Fruit fly (Drosophila melanogaster) whole organism, embryonic: Measurements from ENCODE around the gene c12.2.
A peak's percentile ranks its signal among the peaks of the same experiment; 100 is the strongest.

Experiments used
- ATbp ChIP-seq: fragments of 200-800 bp; sonication (Bioruptor generic); optimal IDR thresholded peaks from 2 replicates; lab custom pipeline; 2017; ENCODE audit warnings: missing biosample characterization, mild to moderate bottlenecking, missing genetic modification characterization, missing genetic modification reagents
- CG10654 ChIP-seq: fragments of 200-800 bp; sonication (Bioruptor generic); optimal IDR thresholded peaks from 2 replicates; lab custom pipeline; 2016; ENCODE audit warnings: missing biosample characterization, missing genetic modification characterization
- CG11093 ChIP-seq: fragments of 200-800 bp; sonication (Bioruptor generic); IDR thresholded peaks from 3 replicates; pipeline ENCODE4 v1.3.6; 2022; ENCODE audit warnings: missing biosample characterization, missing genetic modification characterization
- CG11398 ChIP-seq: fragments of 200-800 bp; sonication (Bioruptor generic); optimal IDR thresholded peaks from 2 replicates; lab custom pipeline; 2016; ENCODE audit warnings: missing biosample characterization, missing genetic modification characterization
- CG11504 ChIP-seq: fragments of 200-800 bp; sonication (Bioruptor generic); optimal IDR thresholded peaks from 3 replicates; lab custom pipeline; 2019; ENCODE audit warnings: missing biosample characterization, mild to moderate bottlenecking, missing genetic modification characterization, moderate library complexity
- CG1233 ChIP-seq: fragments of 200-800 bp; sonication (Bioruptor generic); optimal IDR thresholded peaks from 4 replicates; lab custom pipeline; 2018; ENCODE audit warnings: missing biosample characterization, mild to moderate bottlenecking, missing genetic modification characterization
- CG12744 ChIP-seq: fragments of 200-800 bp; sonication (Bioruptor generic); optimal IDR thresholded peaks from 2 replicates; lab custom pipeline; 2016; ENCODE audit warnings: missing biosample characterization, missing genetic modification characterization
- CG12769 ChIP-seq: fragments of 200-800 bp; sonication (Bioruptor generic); optimal IDR thresholded peaks from 2 replicates; lab custom pipeline; 2019; ENCODE audit warnings: missing biosample characterization, mild to moderate bottlenecking, missing genetic modification characterization, moderate library complexity
- CG13775 ChIP-seq: fragments of 200-800 bp; sonication (Bioruptor generic); optimal IDR thresholded peaks from 3 replicates; lab custom pipeline; 2017; ENCODE audit warnings: missing biosample characterization, mild to moderate bottlenecking, missing genetic modification characterization
- CG15601 ChIP-seq: fragments of 200-800 bp; sonication (Bioruptor generic); optimal IDR thresholded peaks from 3 replicates; lab custom pipeline; 2019; ENCODE audit warnings: missing biosample characterization, mild to moderate bottlenecking, missing genetic modification characterization, moderate library complexity
- CG16779 ChIP-seq: fragments of 200-800 bp; sonication (Bioruptor generic); IDR thresholded peaks from 2 replicates; pipeline ENCODE4 v1.3.6; 2022; ENCODE audit warnings: missing biosample characterization, missing genetic modification characterization
- CG18011 ChIP-seq: fragments of 200-800 bp; sonication (Bioruptor generic); optimal IDR thresholded peaks from 2 replicates; lab custom pipeline; 2017; ENCODE audit warnings: missing biosample characterization, missing genetic modification characterization, mild to moderate bottlenecking, moderate library complexity, missing genotype
- CG2712 ChIP-seq: fragments of 200-800 bp; optimal IDR thresholded peaks from 3 replicates; lab custom pipeline; 2019; ENCODE audit warnings: missing biosample characterization, mild to moderate bottlenecking, missing genetic modification characterization, moderate library complexity
- CG30403 ChIP-seq: fragments of 200-800 bp; sonication (Bioruptor generic); optimal IDR thresholded peaks from 3 replicates; lab custom pipeline; 2016; ENCODE audit warnings: missing biosample characterization, missing genetic modification characterization
- CG31224 ChIP-seq: fragments of 200-800 bp; sonication (Bioruptor generic); IDR thresholded peaks from 2 replicates; pipeline ENCODE4 v1.3.6; 2022; ENCODE audit warnings: missing biosample characterization, missing genetic modification characterization
- CG42726 ChIP-seq: fragments of 200-800 bp; sonication (Bioruptor generic); IDR thresholded peaks from 2 replicates; pipeline ENCODE4 v1.3.6; 2022; ENCODE audit warnings: missing biosample characterization, missing genetic modification characterization; ENCODE audit not compliant: partially characterized antibody
- CG4424 ChIP-seq: fragments of 200-800 bp; sonication (Bioruptor generic); optimal IDR thresholded peaks from 3 replicates; lab custom pipeline; 2016; ENCODE audit warnings: missing biosample characterization, missing genetic modification characterization
- CG4820 ChIP-seq: fragments of 200-800 bp; sonication (Bioruptor generic); optimal IDR thresholded peaks from 3 replicates; lab custom pipeline; 2016; ENCODE audit warnings: missing biosample characterization, missing genetic modification characterization
- CG6765 ChIP-seq: fragments of 200-800 bp; sonication (Bioruptor generic); optimal IDR thresholded peaks from 3 replicates; lab custom pipeline; 2017; ENCODE audit warnings: missing biosample characterization, mild to moderate bottlenecking, missing genetic modification characterization
- CG8765 ChIP-seq: fragments of 200-800 bp; sonication (Bioruptor generic); IDR thresholded peaks from 2 replicates; pipeline ENCODE4 v1.3.6; 2022; ENCODE audit warnings: missing biosample characterization, missing genetic modification characterization
- CG9437 ChIP-seq: fragments of 200-800 bp; sonication (Bioruptor generic); optimal IDR thresholded peaks from 2 replicates; lab custom pipeline; 2018; ENCODE audit warnings: missing biosample characterization, mild to moderate bottlenecking, missing genetic modification characterization
- Deaf1 ChIP-seq: fragments of 200-800 bp; optimal IDR thresholded peaks from 3 replicates; lab custom pipeline; 2019; ENCODE audit warnings: missing biosample characterization, mild to moderate bottlenecking, missing genetic modification characterization, moderate library complexity
- E2f2 ChIP-seq: fragments of 200-800 bp; sonication (Bioruptor generic); IDR thresholded peaks from 2 replicates; pipeline ENCODE4 v1.3.6; 2022; ENCODE audit warnings: missing biosample characterization, missing genetic modification characterization
- Fer1 ChIP-seq: fragments of 200-800 bp; sonication (Bioruptor generic); optimal IDR thresholded peaks from 2 replicates; lab custom pipeline; 2017; ENCODE audit warnings: missing biosample characterization, mild to moderate bottlenecking, missing genetic modification characterization
- Kr ChIP-seq: fragments of 200-800 bp; sonication (Bioruptor generic); optimal IDR thresholded peaks from 2 replicates; lab custom pipeline; 2017; ENCODE audit warnings: missing biosample characterization, mild to moderate bottlenecking, missing genetic modification characterization
- Lhr ChIP-seq: fragments of 200-800 bp; sonication (Bioruptor generic); optimal IDR thresholded peaks from 3 replicates; lab custom pipeline; 2017; ENCODE audit warnings: mild to moderate bottlenecking, missing biosample characterization, missing genetic modification reagents, missing genetic modification characterization
- MBD-R2 ChIP-seq: fragments of 200-800 bp; sonication (Bioruptor generic); IDR thresholded peaks from 2 replicates; pipeline ENCODE4 v1.3.6; 2022; ENCODE audit warnings: missing biosample characterization, missing genetic modification characterization
- Med ChIP-seq: fragments of 200-800 bp; sonication (Bioruptor generic); peaks from one replicate; lab custom pipeline; 2016; ENCODE audit warnings: missing biosample characterization, missing genetic modification characterization, mild to moderate bottlenecking, inconsistent platforms, moderate library complexity
- Trl ChIP-seq, 3 experiments: fragments of >200 bp in 2 of 3; fragments of 200-800 bp in 1 of 3; sonication (Bioruptor generic) in 1 of 3; optimal IDR thresholded peaks; 2 replicates in 1 of 3; 3 replicates in 2 of 3; lab custom pipeline; 2016 to 2017; ENCODE audit warnings: missing biosample characterization in 1 of 3, missing genetic modification characterization in 1 of 3
- YL-1 ChIP-seq: fragments of 200-800 bp; sonication (Bioruptor generic); optimal IDR thresholded peaks from 3 replicates; lab custom pipeline; 2017; ENCODE audit warnings: missing biosample characterization, mild to moderate bottlenecking, missing genetic modification characterization
- aop ChIP-seq: fragments of 200-800 bp; sonication (Bioruptor generic); IDR thresholded peaks from 2 replicates; pipeline ENCODE4 v1.3.6; 2022; ENCODE audit warnings: missing biosample characterization, missing genetic modification characterization
- caup ChIP-seq: fragments of 200-800 bp; sonication (Bioruptor generic); optimal IDR thresholded peaks from 3 replicates; lab custom pipeline; 2017; ENCODE audit warnings: missing biosample characterization, mild to moderate bottlenecking, missing genetic modification characterization, moderate library complexity; ENCODE audit not compliant: severe bottlenecking
- cg ChIP-seq: fragments of 200-800 bp; sonication (Bioruptor generic); optimal IDR thresholded peaks from 3 replicates; lab custom pipeline; 2019; ENCODE audit warnings: missing biosample characterization, mild to moderate bottlenecking, missing genetic modification characterization, moderate library complexity
- cwo ChIP-seq: fragments of 200-800 bp; sonication (Bioruptor generic); optimal IDR thresholded peaks from 3 replicates; lab custom pipeline; 2017; ENCODE audit warnings: missing biosample characterization, missing genetic modification characterization, mild to moderate bottlenecking, moderate library complexity, missing genetic modification reagents
- dan ChIP-seq: fragments of 200-800 bp; sonication (Bioruptor generic); IDR thresholded peaks from 2 replicates; pipeline ENCODE4 v1.3.6; 2022; ENCODE audit warnings: missing biosample characterization, missing genetic modification characterization
- dmrt99B ChIP-seq: fragments of 200-800 bp; sonication (Bioruptor generic); optimal IDR thresholded peaks from 2 replicates; lab custom pipeline; 2018; ENCODE audit warnings: missing biosample characterization, mild to moderate bottlenecking, missing genetic modification characterization, moderate library complexity
- eve ChIP-seq, 2 experiments: fragments of >200 bp; optimal IDR thresholded peaks; 2 replicates each; lab custom pipeline; 2017; ENCODE audit warnings: missing biosample characterization in 2 of 2, missing genetic modification characterization in 2 of 2
- ewg ChIP-seq: fragments of 200-800 bp; sonication (Bioruptor generic); optimal IDR thresholded peaks from 3 replicates; lab custom pipeline; 2017; ENCODE audit warnings: mild to moderate bottlenecking, missing biosample characterization, missing genetic modification reagents, missing genetic modification characterization
- gce ChIP-seq: fragments of 200-800 bp; sonication (Bioruptor generic); IDR thresholded peaks from 3 replicates; pipeline ENCODE4 v1.3.6; 2022; ENCODE audit warnings: missing biosample characterization, missing genetic modification characterization
- hth ChIP-seq: fragments of >200 bp; optimal IDR thresholded peaks from 2 replicates; lab custom pipeline; 2017; ENCODE audit warnings: inconsistent platforms
- inv ChIP-seq: fragments of 200-800 bp; sonication (Bioruptor generic); IDR thresholded peaks from 2 replicates; pipeline ENCODE4 v1.3.6; 2022; ENCODE audit warnings: missing biosample characterization, missing genetic modification characterization; ENCODE audit not compliant: partially characterized antibody
- lilli ChIP-seq: fragments of 200-800 bp; sonication (Bioruptor generic); optimal IDR thresholded peaks from 3 replicates; lab custom pipeline; 2016; ENCODE audit warnings: missing biosample characterization, missing genetic modification characterization
- nmo ChIP-seq: fragments of 200-800 bp; sonication (Bioruptor generic); optimal IDR thresholded peaks from 2 replicates; lab custom pipeline; 2018; ENCODE audit warnings: missing biosample characterization, mild to moderate bottlenecking, missing genetic modification characterization, moderate library complexity
- sc ChIP-seq, 3 experiments: fragments of >200 bp in 2 of 3; fragments of 200-800 bp in 1 of 3; sonication (Bioruptor generic) in 1 of 3; optimal IDR thresholded peaks; 2 replicates in 2 of 3; 3 replicates in 1 of 3; lab custom pipeline; 2017; ENCODE audit warnings: mild to moderate bottlenecking in 1 of 3, missing biosample characterization in 1 of 3, missing genetic modification characterization in 1 of 3, missing genetic modification reagents in 1 of 3
- sd ChIP-seq: fragments of 200-800 bp; sonication (Bioruptor generic); optimal IDR thresholded peaks from 3 replicates; lab custom pipeline; 2018; ENCODE audit warnings: missing biosample characterization, mild to moderate bottlenecking, missing genetic modification characterization, moderate library complexity
- sisA ChIP-seq: fragments of 200-800 bp; sonication (Bioruptor generic); IDR thresholded peaks from 2 replicates; pipeline ENCODE4 v1.3.6; 2022; ENCODE audit warnings: missing biosample characterization, missing genetic modification characterization
- ssp ChIP-seq: fragments of 200-800 bp; sonication (Bioruptor generic); IDR thresholded peaks from 2 replicates; pipeline ENCODE4 v1.3.6; 2022; ENCODE audit warnings: missing biosample characterization, missing genetic modification characterization
- stwl ChIP-seq: fragments of 200-800 bp; sonication (Bioruptor generic); optimal IDR thresholded peaks from 3 replicates; lab custom pipeline; 2018; ENCODE audit warnings: missing biosample characterization, mild to moderate bottlenecking, missing genetic modification characterization, moderate library complexity
- wdn ChIP-seq: fragments of 200-800 bp; sonication (Bioruptor generic); IDR thresholded peaks from 2 replicates; pipeline ENCODE4 v1.3.6; 2022; ENCODE audit warnings: missing biosample characterization, missing genetic modification characterization
- wek ChIP-seq: fragments of 200-800 bp; sonication (Bioruptor generic); optimal IDR thresholded peaks from 3 replicates; lab custom pipeline; 2018; ENCODE audit warnings: missing biosample characterization, mild to moderate bottlenecking, missing genetic modification characterization, moderate library complexity

The c12.2 gene

dm6 chrX:9350309-9350708 lies 31.1 kb downstream of the c12.2 start (continued):
- TF ChIP-seq CG10654, result no peak
- no peak for TF ChIP-seq gce (GFP tag; lab: Robert Waterston, UW)
- peak; percentile 19 for TF ChIP-seq CG13775 (GFP tag; lab: Kevin White, UChicago)
- no peak for TF ChIP-seq CG6765
- no peak for TF ChIP-seq Trl (optimal IDR thresholded peaks at IDR 0.05; lab: Kevin White, UChicago)
- TF ChIP-seq Trl (GFP tag; optimal IDR thresholded peaks at IDR 0.05; lab: Kevin White, UChicago), result no peak
- no peak for TF ChIP-seq hth (lab: Kevin White, UChicago)
- TF ChIP-seq eve (GFP tag; optimal IDR thresholded peaks at IDR 0.05; lab: Kevin White, UChicago), result no peak
- no peak for TF ChIP-seq CG4820 (GFP tag; lab: Kevin White, UChicago)
- peak; percentile 15 for TF ChIP-seq sd (tag; lab: Kevin White, UChicago)
- TF ChIP-seq dan (GFP tag; lab: Robert Waterston, UW), result no peak
- no peak for TF ChIP-seq YL-1
- TF ChIP-seq lilli, result no peak
- TF ChIP-seq E2f2 (GFP tag; lab: Robert Waterston, UW), result peak; percentile 20; the same call in 1 of the 2 replicates
- no peak for TF ChIP-seq CG12744 (GFP tag; lab: Kevin White, UChicago)
- TF ChIP-seq CG30403 (GFP tag; lab: Kevin White, UChicago), result peak; percentile 2
- TF ChIP-seq aop (GFP tag; lab: Robert Waterston, UW), result no peak
- TF ChIP-seq Lhr, result no peak
- no peak for TF ChIP-seq sisA (GFP tag; lab: Robert Waterston, UW)
- TF ChIP-seq MBD-R2 (GFP tag; lab: Robert Waterston, UW), result 0 out of 2 replicates have a peak, but pooled peaks have one; percentile 15
- TF ChIP-seq cwo (GFP tag; lab: Kevin White, UChicago), result peak; percentile 39
- TF ChIP-seq wdn (GFP tag; lab: Robert Waterston, UW), result no peak
- TF ChIP-seq CG8765 (GFP tag; lab: Robert Waterston, UW), result no peak
- TF ChIP-seq wek (GFP tag; lab: Kevin White, UChicago), result no peak
- TF ChIP-seq CG16779 (GFP tag; lab: Robert Waterston, UW), result no peak
- no peak for TF ChIP-seq Kr (GFP tag; lab: Kevin White, UChicago)
- TF ChIP-seq CG2712 (tag; lab: Kevin White, UChicago), result peak; percentile 71
- peak; percentile 17 for TF ChIP-seq CG9437 (GFP tag; lab: Kevin White, UChicago)
- peak; percentile 46 for TF ChIP-seq nmo (GFP tag; lab: Kevin White, UChicago)
- no peak for TF ChIP-seq CG42726 (GFP tag; lab: Robert Waterston, UW)
- TF ChIP-seq CG11398 (GFP tag; lab: Kevin White, UChicago), result no peak
- no peak for TF ChIP-seq CG4424 (GFP tag; lab: Kevin White, UChicago)
- no peak for TF ChIP-seq inv
- TF ChIP-seq dmrt99B (tag; lab: Kevin White, UChicago), result peak; percentile 68
- TF ChIP-seq ATbp (GFP tag; lab: Kevin White, UChicago), result no peak
- no peak for TF ChIP-seq Med (GFP tag; lab: Kevin White, UChicago)
- no peak for TF ChIP-seq caup (GFP tag; lab: Kevin White, UChicago)
- peak; percentile 25 for TF ChIP-seq Deaf1 (tag; lab: Kevin White, UChicago)
- peak; percentile 2 for TF ChIP-seq CG1233 (GFP tag; lab: Kevin White, UChicago)
- TF ChIP-seq CG11093 (GFP tag; lab: Robert Waterston, UW), result no peak
- TF ChIP-seq ssp (GFP tag; lab: Robert Waterston, UW), result no peak
- TF ChIP-seq stwl (tag; lab: Kevin White, UChicago), result no peak
- no peak for TF ChIP-seq CG12769
- no peak for TF ChIP-seq ewg (GFP tag; lab: Kevin White, UChicago)
- peak; percentile 71 for TF ChIP-seq CG11504 (tag; lab: Kevin White, UChicago)
- no peak for TF ChIP-seq sc (optimal IDR thresholded peaks at IDR 0.05; lab: Kevin White, UChicago)
- TF ChIP-seq sc (GFP tag; optimal IDR thresholded peaks at IDR 0.05; lab: Kevin White, UChicago), result no peak
- TF ChIP-seq cg (GFP tag; lab: Kevin White, UChicago), result no peak
- no peak for TF ChIP-seq CG31224 (GFP tag; lab: Robert Waterston, UW)
- TF ChIP-seq CG18011 (GFP tag; lab: Kevin White, UChicago), result no peak
- no peak for TF ChIP-seq CG15601
- peak; percentile 50 for TF ChIP-seq Fer1
